Fruit fly (Drosophila melanogaster) whole organism, embryonic: ENCODE results near the gene CG43063.

Experiments used
- Adf1 ChIP-seq: fragments of 200-800 bp; sonication (Bioruptor generic); IDR thresholded peaks from 2 replicates; pipeline ENCODE4 v1.3.6; 2022; ENCODE audit warnings: missing biosample characterization, missing genetic modification characterization
- Atf-2 ChIP-seq: fragments of 200-800 bp; sonication (Bioruptor generic); optimal IDR thresholded peaks from 2 replicates; lab custom pipeline; 2016; ENCODE audit warnings: missing biosample characterization, missing genetic modification characterization
- Bteb2 ChIP-seq: fragments of 200-800 bp; sonication (Bioruptor generic); optimal IDR thresholded peaks from 2 replicates; lab custom pipeline; 2016; ENCODE audit warnings: missing biosample characterization, missing genetic modification characterization
- CG10366 ChIP-seq: fragments of 200-800 bp; sonication (Bioruptor generic); IDR thresholded peaks from 2 replicates; pipeline ENCODE4 v1.3.6; 2022; ENCODE audit warnings: missing biosample characterization, missing genetic modification characterization
- CG10462 ChIP-seq: fragments of 200-800 bp; sonication (Bioruptor generic); optimal IDR thresholded peaks from 2 replicates; lab custom pipeline; 2016; ENCODE audit warnings: missing biosample characterization, missing genetic modification characterization
- CG10543 ChIP-seq: fragments of 200-800 bp; sonication (Bioruptor generic); optimal IDR thresholded peaks from 3 replicates; lab custom pipeline; 2017; ENCODE audit warnings: missing biosample characterization, mild to moderate bottlenecking, missing genetic modification characterization, moderate library complexity
- CG10959 ChIP-seq: fragments of 200-800 bp; sonication (Bioruptor generic); IDR thresholded peaks from 2 replicates; pipeline ENCODE4 v1.3.6; 2022; ENCODE audit warnings: missing biosample characterization, missing genetic modification characterization
- CG12071 ChIP-seq: fragments of 200-800 bp; sonication (Bioruptor generic); optimal IDR thresholded peaks from 3 replicates; lab custom pipeline; 2018; ENCODE audit warnings: missing biosample characterization, mild to moderate bottlenecking, missing genetic modification characterization
- CG12219 ChIP-seq: fragments of 200-800 bp; sonication (Bioruptor generic); optimal IDR thresholded peaks from 3 replicates; lab custom pipeline; 2018; ENCODE audit warnings: missing biosample characterization, mild to moderate bottlenecking, missing genetic modification characterization
- CG12659 ChIP-seq: fragments of 200-800 bp; sonication (Bioruptor generic); optimal IDR thresholded peaks from 3 replicates; lab custom pipeline; 2017; ENCODE audit warnings: mild to moderate bottlenecking, missing biosample characterization, missing genetic modification reagents, missing genetic modification characterization
- CG13287 ChIP-seq: fragments of 200-800 bp; sonication (Bioruptor generic); IDR thresholded peaks from 2 replicates; pipeline ENCODE4 v1.3.6; 2022; ENCODE audit warnings: missing biosample characterization, missing genetic modification characterization; ENCODE audit not compliant: partially characterized antibody
- CG13296 ChIP-seq: fragments of 200-800 bp; sonication (Bioruptor generic); optimal IDR thresholded peaks from 3 replicates; lab custom pipeline; 2018; ENCODE audit warnings: missing biosample characterization, mild to moderate bottlenecking, missing genetic modification characterization
- CG13624 ChIP-seq: fragments of 200-800 bp; sonication (Bioruptor generic); optimal IDR thresholded peaks from 2 replicates; lab custom pipeline; 2016; ENCODE audit warnings: missing biosample characterization, missing genetic modification characterization
- CG15269 ChIP-seq: fragments of 200-800 bp; sonication (Bioruptor generic); optimal IDR thresholded peaks from 2 replicates; lab custom pipeline; 2018; ENCODE audit warnings: missing biosample characterization, mild to moderate bottlenecking, missing genetic modification characterization, moderate library complexity
- CG16863 ChIP-seq: fragments of 200-800 bp; sonication (Bioruptor generic); optimal IDR thresholded peaks from 3 replicates; lab custom pipeline; 2016; ENCODE audit warnings: missing biosample characterization, missing genetic modification characterization
- CG17361 ChIP-seq: fragments of 200-800 bp; sonication (Bioruptor generic); IDR thresholded peaks from 3 replicates; pipeline ENCODE4 v1.3.6; 2022; ENCODE audit warnings: missing biosample characterization, missing genetic modification characterization
- CG30431 ChIP-seq: fragments of 200-800 bp; sonication (Bioruptor generic); optimal IDR thresholded peaks from 2 replicates; lab custom pipeline; 2017; ENCODE audit warnings: missing biosample characterization, missing genetic modification characterization
- CG31365 ChIP-seq: fragments of 200-800 bp; sonication (Bioruptor generic); optimal IDR thresholded peaks from 2 replicates; lab custom pipeline; 2018; ENCODE audit warnings: missing biosample characterization, mild to moderate bottlenecking, missing genetic modification characterization
- CG3163 ChIP-seq: fragments of 200-800 bp; sonication (Bioruptor generic); optimal IDR thresholded peaks from 3 replicates; lab custom pipeline; 2016; ENCODE audit warnings: missing biosample characterization, missing genetic modification characterization
- CG3407 ChIP-seq: fragments of 200-800 bp; sonication (Bioruptor generic); optimal IDR thresholded peaks from 2 replicates; lab custom pipeline; 2018; ENCODE audit warnings: missing biosample characterization, mild to moderate bottlenecking, missing genetic modification characterization
- CG4282 ChIP-seq: fragments of 200-800 bp; sonication (Bioruptor generic); optimal IDR thresholded peaks from 2 replicates; lab custom pipeline; 2016; ENCODE audit warnings: missing biosample characterization, missing genetic modification characterization
- CG4360 ChIP-seq: fragments of 200-800 bp; sonication (Bioruptor generic); IDR thresholded peaks from 2 replicates; pipeline ENCODE4 v1.3.6; 2022; ENCODE audit warnings: missing biosample characterization, missing genetic modification characterization
- CG4424 ChIP-seq: fragments of 200-800 bp; sonication (Bioruptor generic); optimal IDR thresholded peaks from 3 replicates; lab custom pipeline; 2016; ENCODE audit warnings: missing biosample characterization, missing genetic modification characterization
- CG5180 ChIP-seq: fragments of 200-800 bp; sonication (Bioruptor generic); optimal IDR thresholded peaks from 3 replicates; lab custom pipeline; 2017; ENCODE audit warnings: missing biosample characterization, missing genetic modification characterization, mild to moderate bottlenecking, moderate library complexity, missing genetic modification reagents
- CG7745 ChIP-seq: fragments of 200-800 bp; sonication (Bioruptor generic); optimal IDR thresholded peaks from 2 replicates; lab custom pipeline; 2018; ENCODE audit warnings: missing biosample characterization, mild to moderate bottlenecking, missing genetic modification characterization, moderate library complexity
- D ChIP-seq, 2 experiments: fragments of 200-800 bp in 1 of 2; fragments of >200 bp in 1 of 2; sonication (Bioruptor generic) in 1 of 2; optimal IDR thresholded peaks; 2 replicates in 1 of 2; 3 replicates in 1 of 2; lab custom pipeline; 2017; ENCODE audit warnings: mild to moderate bottlenecking in 1 of 2, missing biosample characterization in 1 of 2, missing genetic modification characterization in 1 of 2, missing genetic modification reagents in 1 of 2
- D19B ChIP-seq: fragments of 200-800 bp; sonication (Bioruptor generic); optimal IDR thresholded peaks from 2 replicates; lab custom pipeline; 2017; ENCODE audit warnings: missing biosample characterization, mild to moderate bottlenecking, missing genetic modification characterization
- Dek ChIP-seq: fragments of 200-800 bp; sonication (Bioruptor generic); optimal IDR thresholded peaks from 3 replicates; lab custom pipeline; 2019; ENCODE audit warnings: missing biosample characterization, mild to moderate bottlenecking, missing genetic modification characterization, moderate library complexity
- Dfd ChIP-seq, 2 experiments: fragments of >200 bp; optimal IDR thresholded peaks; 2 replicates each; lab custom pipeline; 2017; ENCODE audit warnings: missing biosample characterization in 2 of 2, missing genetic modification characterization in 2 of 2
- Eip74EF ChIP-seq, 2 experiments: fragments of 200-800 bp in 1 of 2; fragments of >200 bp in 1 of 2; sonication (Bioruptor generic) in 1 of 2; optimal IDR thresholded peaks; 2 replicates each; lab custom pipeline; 2017 to 2019; ENCODE audit warnings: missing biosample characterization in 2 of 2, missing genetic modification characterization in 2 of 2, mild to moderate bottlenecking in 1 of 2, moderate library complexity in 1 of 2
- Fer1 ChIP-seq: fragments of 200-800 bp; sonication (Bioruptor generic); optimal IDR thresholded peaks from 2 replicates; lab custom pipeline; 2017; ENCODE audit warnings: missing biosample characterization, mild to moderate bottlenecking, missing genetic modification characterization
- Fer2 ChIP-seq: fragments of 200-800 bp; sonication (Bioruptor generic); optimal IDR thresholded peaks from 2 replicates; lab custom pipeline; 2018; ENCODE audit warnings: missing biosample characterization, mild to moderate bottlenecking, missing genetic modification characterization, moderate library complexity
- MTF-1 ChIP-seq: fragments of 200-800 bp; sonication (Bioruptor generic); optimal IDR thresholded peaks from 2 replicates; lab custom pipeline; 2018; ENCODE audit warnings: missing biosample characterization, mild to moderate bottlenecking, missing genetic modification characterization, borderline replicate concordance
- Med ChIP-seq: fragments of 200-800 bp; sonication (Bioruptor generic); peaks from one replicate; lab custom pipeline; 2016; ENCODE audit warnings: missing biosample characterization, missing genetic modification characterization, mild to moderate bottlenecking, inconsistent platforms, moderate library complexity
- Sox100B ChIP-seq: fragments of 200-800 bp; sonication (Bioruptor generic); optimal IDR thresholded peaks from 3 replicates; lab custom pipeline; 2018; ENCODE audit warnings: missing biosample characterization, mild to moderate bottlenecking, missing genetic modification characterization
- ato ChIP-seq: fragments of 200-800 bp; sonication (Bioruptor generic); IDR thresholded peaks from 2 replicates; pipeline ENCODE4 v1.3.6; 2022; ENCODE audit warnings: missing biosample characterization, missing genetic modification characterization; ENCODE audit not compliant: partially characterized antibody
- bbx ChIP-seq: fragments of 200-800 bp; sonication (Bioruptor generic); IDR thresholded peaks from 2 replicates; pipeline ENCODE4 v1.3.6; 2022; ENCODE audit warnings: missing biosample characterization, missing genetic modification characterization; ENCODE audit not compliant: partially characterized antibody
- chinmo ChIP-seq: fragments of 200-800 bp; sonication (Bioruptor generic); IDR thresholded peaks from 4 replicates; pipeline ENCODE4 v1.3.6; 2022; ENCODE audit warnings: missing biosample characterization, missing genetic modification characterization; ENCODE audit not compliant: partially characterized antibody
- cwo ChIP-seq: fragments of 200-800 bp; sonication (Bioruptor generic); optimal IDR thresholded peaks from 3 replicates; lab custom pipeline; 2017; ENCODE audit warnings: missing biosample characterization, missing genetic modification characterization, mild to moderate bottlenecking, moderate library complexity, missing genetic modification reagents
- disco-r ChIP-seq: fragments of 200-800 bp; sonication (Bioruptor generic); optimal IDR thresholded peaks from 2 replicates; lab custom pipeline; 2016; ENCODE audit warnings: missing biosample characterization, missing genetic modification characterization
- exex ChIP-seq: fragments of 200-800 bp; sonication (Bioruptor generic); optimal IDR thresholded peaks from 4 replicates; lab custom pipeline; 2018; ENCODE audit warnings: missing biosample characterization, mild to moderate bottlenecking, missing genetic modification characterization, moderate library complexity
- fd64A ChIP-seq: fragments of 200-800 bp; sonication (Bioruptor generic); optimal IDR thresholded peaks from 3 replicates; lab custom pipeline; 2018; ENCODE audit warnings: missing biosample characterization, mild to moderate bottlenecking, missing genetic modification characterization
- grn ChIP-seq: fragments of 200-800 bp; sonication (Bioruptor generic); optimal IDR thresholded peaks from 3 replicates; lab custom pipeline; 2017; ENCODE audit warnings: missing biosample characterization, missing genetic modification characterization
- gsb-n ChIP-seq: fragments of 200-800 bp; sonication (Bioruptor generic); optimal IDR thresholded peaks from 3 replicates; lab custom pipeline; 2018; ENCODE audit warnings: missing biosample characterization, mild to moderate bottlenecking, missing genetic modification characterization
- lab ChIP-seq: fragments of 200-800 bp; sonication (Bioruptor generic); optimal IDR thresholded peaks from 3 replicates; lab custom pipeline; 2017; ENCODE audit warnings: missing biosample characterization, missing genetic modification characterization, mild to moderate bottlenecking, moderate library complexity, missing genetic modification reagents
- lola ChIP-seq, 3 experiments: fragments of >200 bp in 2 of 3; fragments of 200-800 bp in 1 of 3; sonication (Bioruptor generic) in 1 of 3; optimal IDR thresholded peaks; 2 replicates each; lab custom pipeline; 2017 to 2019; ENCODE audit warnings: missing biosample characterization in 3 of 3, missing genetic modification characterization in 3 of 3, mild to moderate bottlenecking in 1 of 3, moderate library complexity in 1 of 3
- p53 ChIP-seq: fragments of 200-800 bp; sonication (Bioruptor generic); optimal IDR thresholded peaks from 2 replicates; lab custom pipeline; 2016; ENCODE audit warnings: missing biosample characterization, missing genetic modification characterization
- ranshi ChIP-seq: fragments of 200-800 bp; sonication (Bioruptor generic); IDR thresholded peaks from 2 replicates; pipeline ENCODE4 v1.3.6; 2022; ENCODE audit warnings: missing biosample characterization, missing genetic modification characterization
- tx ChIP-seq: fragments of 200-800 bp; sonication (Bioruptor generic); optimal IDR thresholded peaks from 2 replicates; lab custom pipeline; 2016; ENCODE audit warnings: missing biosample characterization, missing genetic modification characterization

Gene CG43063

DNA sequence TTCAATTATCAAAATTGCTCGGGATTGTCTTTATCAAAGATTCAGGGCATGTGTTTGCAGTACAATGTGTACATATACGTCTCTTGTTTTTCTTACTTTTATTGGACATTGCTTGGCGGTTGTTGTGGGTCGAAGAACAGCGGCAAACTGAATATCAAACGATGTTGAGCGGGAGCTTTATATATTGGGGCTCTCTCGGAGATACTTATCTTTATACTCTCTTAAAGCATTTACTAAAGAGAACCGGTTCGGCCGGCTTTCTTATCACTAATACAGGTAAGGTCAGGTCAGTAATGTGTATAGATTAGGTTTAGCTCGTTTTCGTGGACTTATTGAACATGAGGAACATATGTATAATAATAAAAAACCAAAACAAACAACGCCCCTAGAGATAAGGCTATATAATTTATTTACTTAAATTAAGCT, 34.7 kb upstream of the CG43063 start, which contains the start of gene CG7966 (continued):
- TF ChIP-seq lola (GFP tag; optimal IDR thresholded peaks at IDR 0.05; lab: Kevin White, UChicago), result no peak
- peak; percentile 9 for TF ChIP-seq CG13287
- no peak for TF ChIP-seq CG12659 (GFP tag; lab: Kevin White, UChicago)
- 0 out of 3 replicates have a peak, but pooled peaks have one; percentile 6 for TF ChIP-seq CG17361
- no peak for TF ChIP-seq tx
- peak; percentile 27 for TF ChIP-seq CG31365 (tag; lab: Kevin White, UChicago)
- TF ChIP-seq cwo, result peak; percentile 33
- no peak; the same call in 1 of the 2 replicates for TF ChIP-seq CG4360 (GFP tag; lab: Robert Waterston, UW)
- peak; percentile 32 for TF ChIP-seq fd64A
- TF ChIP-seq Eip74EF (GFP tag; optimal IDR thresholded peaks at IDR 0.05; lab: Kevin White, UChicago), result peak in 1 of 2 experiments; percentile 47
- no peak for TF ChIP-seq CG4424 (GFP tag; lab: Kevin White, UChicago)
- no peak for TF ChIP-seq CG10366
- TF ChIP-seq CG13296 (GFP tag; lab: Kevin White, UChicago), result peak; percentile 19
- peak; percentile 58; the same call in 1 of the 4 replicates for TF ChIP-seq chinmo (GFP tag; lab: Robert Waterston, UW)
- TF ChIP-seq ranshi (GFP tag; lab: Robert Waterston, UW), result peak; percentile 25; the same call in 1 of the 2 replicates
- TF ChIP-seq CG10959 (GFP tag; lab: Robert Waterston, UW), result no peak
- TF ChIP-seq Dfd (GFP tag; optimal IDR thresholded peaks at IDR 0.05; lab: Kevin White, UChicago), result no peak
- TF ChIP-seq CG7745 (tag; lab: Kevin White, UChicago), result no peak
- TF ChIP-seq ato (GFP tag; lab: Robert Waterston, UW), result no peak
- TF ChIP-seq Med (GFP tag; lab: Kevin White, UChicago), result peak; percentile 83
- TF ChIP-seq Fer1 (GFP tag; lab: Kevin White, UChicago), result no peak
- no peak for TF ChIP-seq CG10462
- no peak for TF ChIP-seq Bteb2 (GFP tag; lab: Kevin White, UChicago)
- peak; percentile 95 for TF ChIP-seq CG3163 (GFP tag; lab: Kevin White, UChicago)
- TF ChIP-seq D (optimal IDR thresholded peaks at IDR 0.05; lab: Kevin White, UChicago), result no peak
- no peak for TF ChIP-seq D (GFP tag; optimal IDR thresholded peaks at IDR 0.05; lab: Kevin White, UChicago)
- TF ChIP-seq CG15269 (tag; lab: Kevin White, UChicago), result no peak
- peak; percentile 26; the same call in 1 of the 2 replicates for TF ChIP-seq Adf1
- peak; percentile 46 for TF ChIP-seq Dek (tag; lab: Kevin White, UChicago)
- no peak for TF ChIP-seq CG4282 (GFP tag; lab: Kevin White, UChicago)
- no peak for TF ChIP-seq CG13624
- TF ChIP-seq CG10543 (GFP tag; lab: Kevin White, UChicago), result peak; percentile 5
- no peak for TF ChIP-seq Atf-2 (GFP tag; lab: Kevin White, UChicago)
- TF ChIP-seq MTF-1 (GFP tag; lab: Kevin White, UChicago), result peak; percentile 38
- peak; percentile 37; the same call in 1 of the 2 replicates for TF ChIP-seq bbx
- TF ChIP-seq exex (tag; lab: Kevin White, UChicago), result peak; percentile 87
- TF ChIP-seq Fer2, result no peak
- TF ChIP-seq CG30431, result no peak
- no peak for TF ChIP-seq gsb-n (tag; lab: Kevin White, UChicago)
- no peak for TF ChIP-seq D19B
- TF ChIP-seq p53, result no peak
- TF ChIP-seq CG5180, result no peak
- TF ChIP-seq grn (GFP tag; lab: Kevin White, UChicago), result peak; percentile 97
- TF ChIP-seq CG3407 (GFP tag; lab: Kevin White, UChicago), result no peak
- TF ChIP-seq CG16863 (GFP tag; lab: Kevin White, UChicago), result no peak
- TF ChIP-seq Sox100B (GFP tag; lab: Kevin White, UChicago), result peak; percentile 40
- peak; percentile 59 for TF ChIP-seq lab
- no peak for TF ChIP-seq disco-r (GFP tag; lab: Kevin White, UChicago)
- TF ChIP-seq CG12219 (GFP tag; lab: Kevin White, UChicago), result no peak
- TF ChIP-seq CG12071 (GFP tag; lab: Kevin White, UChicago), result peak; percentile 10
